Fruit fly (Drosophila melanogaster): ENCODE results near the gene CG9922.

- no peak for TF ChIP-seq ttk (optimal IDR thresholded peaks at IDR 0.05)
- no peak for TF ChIP-seq psq (optimal IDR thresholded peaks at IDR 0.05)
- TF ChIP-seq Sin3A (optimal IDR thresholded peaks at IDR 0.05): no peak
- TF ChIP-seq h (optimal IDR thresholded peaks at IDR 0.05): no peak
Measured at dm6 chr3R:14048702-14049142, 12.5 kb upstream of the CG9922 start.

Measured in Kc167 (cell line).